Worm (Caenorhabditis elegans) whole organism, L1 larva: Measurements from ENCODE around the gene Y59H11AM.1.

Experiments
- ama-1 ChIP-seq: fragments of 150-350 bp; optimal IDR thresholded peaks from 2 replicates; lab custom pipeline; 2014
- efl-1 ChIP-seq, 4 experiments: fragments of 150-350 bp; optimal IDR thresholded peaks in 3 of 4; peaks in 1 of 4; 1 replicate in 1 of 4; 2 replicates in 3 of 4; lab custom pipeline; 2014; ENCODE audit warnings: missing biosample characterization in 2 of 4, missing genetic modification characterization in 2 of 4, missing genetic modification reagents in 2 of 4
- egl-27 ChIP-seq, 2 experiments: fragments of 150-350 bp in 1 of 2; sonication (generic microtip); optimal IDR thresholded peaks; 3 replicates each; lab custom pipeline; 2017 to 2018; ENCODE audit warnings: missing biosample characterization in 2 of 2, missing genetic modification characterization in 2 of 2, missing genetic modification reagents in 2 of 2
- ets-5 ChIP-seq: fragments of 200-800 bp; sonication (Bioruptor generic); IDR thresholded peaks from 2 replicates; pipeline ENCODE4 v1.3.6; 2022; ENCODE audit warnings: missing genetic modification characterization, missing compliant biosample characterization
- lin-13 ChIP-seq: fragments of 150-350 bp; optimal IDR thresholded peaks from 2 replicates; lab custom pipeline; 2014; ENCODE audit warnings: missing biosample characterization, missing genetic modification reagents, missing genetic modification characterization
- zag-1 ChIP-seq: fragments of 150-350 bp; optimal IDR thresholded peaks from 2 replicates; lab custom pipeline; 2014; ENCODE audit warnings: missing biosample characterization, missing genetic modification characterization

ce11 chrIV:8595767-8596166 lies 24.5 kb downstream of the Y59H11AM.1 start, which contains the start of gene clec-181:
- no peak for TF ChIP-seq ets-5 (GFP tag; lab: Robert Waterston, UW)
- TF ChIP-seq ama-1 (lab: Kevin White, UChicago): no peak
- no peak for TF ChIP-seq lin-13 (GFP tag; lab: Kevin White, UChicago)
- no peak for TF ChIP-seq egl-27 (tag; optimal IDR thresholded peaks at IDR 0.05; lab: Kevin White, UChicago)
- TF ChIP-seq zag-1 (tag; lab: Kevin White, UChicago): no peak
- no peak for TF ChIP-seq efl-1 (optimal IDR thresholded peaks at IDR 0.05; lab: Kevin White, UChicago)
- TF ChIP-seq efl-1 (GFP tag; optimal IDR thresholded peaks at IDR 0.05 in 1 of 2; lab: Kevin White, UChicago): no peak
